Worm (Caenorhabditis elegans) whole organism, L1 larva: ENCODE data around the gene frpr-14.
A peak's percentile ranks its signal among the peaks of the same experiment; 100 is the strongest.

ENCODE experiments used
- C34B4.2 ChIP-seq: sonication (generic microtip); optimal IDR thresholded peaks from 2 replicates; lab custom pipeline; 2017; ENCODE audit warnings: mild to moderate bottlenecking, missing genetic modification characterization, missing compliant biosample characterization
- Y116A8C.19 ChIP-seq: sonication (generic microtip); optimal IDR thresholded peaks from 2 replicates; lab custom pipeline; 2016; ENCODE audit warnings: missing compliant biosample characterization, missing genetic modification characterization, borderline replicate concordance
- alr-1 ChIP-seq: fragments of 200-800 bp; sonication (Bioruptor generic); optimal IDR thresholded peaks from 2 replicates; lab custom pipeline; 2018; ENCODE audit warnings: borderline replicate concordance, mild to moderate bottlenecking, missing genetic modification characterization, missing compliant biosample characterization
- aly-2 ChIP-seq: fragments of 150-350 bp; optimal IDR thresholded peaks from 2 replicates; lab custom pipeline; 2014; ENCODE audit warnings: missing biosample characterization, missing genetic modification characterization
- ama-1 ChIP-seq: fragments of 150-350 bp; optimal IDR thresholded peaks from 2 replicates; lab custom pipeline; 2014
- ceh-88 ChIP-seq: fragments of 200-800 bp; sonication (Bioruptor generic); IDR thresholded peaks from 2 replicates; pipeline ENCODE4 v1.3.6; 2022; ENCODE audit warnings: missing genetic modification characterization, missing compliant biosample characterization
- ceh-90 ChIP-seq: sonication (generic microtip); optimal IDR thresholded peaks from 2 replicates; lab custom pipeline; 2016; ENCODE audit warnings: missing genetic modification characterization, missing compliant biosample characterization
- ces-1 ChIP-seq: fragments of 150-350 bp; optimal IDR thresholded peaks from 2 replicates; lab custom pipeline; 2014; ENCODE audit warnings: missing biosample characterization, missing genetic modification reagents, missing genetic modification characterization
- dpl-1 ChIP-seq, 3 experiments: fragments of 150-350 bp in 2 of 3; sonication (generic microtip) in 1 of 3; optimal IDR thresholded peaks; 2 replicates each; lab custom pipeline; 2014 to 2017; ENCODE audit warnings: missing biosample characterization in 3 of 3, missing genetic modification characterization in 3 of 3, missing genetic modification reagents in 3 of 3
- efl-1 ChIP-seq, 4 experiments: fragments of 150-350 bp; optimal IDR thresholded peaks in 3 of 4; peaks in 1 of 4; 1 replicate in 1 of 4; 2 replicates in 3 of 4; lab custom pipeline; 2014; ENCODE audit warnings: missing biosample characterization in 2 of 4, missing genetic modification characterization in 2 of 4, missing genetic modification reagents in 2 of 4
- egl-27 ChIP-seq, 2 experiments: fragments of 150-350 bp in 1 of 2; sonication (generic microtip); optimal IDR thresholded peaks; 3 replicates each; lab custom pipeline; 2017 to 2018; ENCODE audit warnings: missing biosample characterization in 2 of 2, missing genetic modification characterization in 2 of 2, missing genetic modification reagents in 2 of 2
- elt-2 ChIP-seq: sonication (generic microtip); optimal IDR thresholded peaks from 2 replicates; lab custom pipeline; 2016; ENCODE audit warnings: missing genetic modification characterization, mild to moderate bottlenecking, inconsistent platforms, missing compliant biosample characterization, missing genetic modification reagents
- elt-3 ChIP-seq, 6 experiments: fragments of 150-350 bp in 1 of 6; sonication (generic microtip); optimal IDR thresholded peaks; 2 replicates each; lab custom pipeline; 2017 to 2018; ENCODE audit warnings: missing biosample characterization in 6 of 6, missing genetic modification characterization in 6 of 6, inconsistent platforms in 1 of 6
- ets-5 ChIP-seq: fragments of 200-800 bp; sonication (Bioruptor generic); IDR thresholded peaks from 2 replicates; pipeline ENCODE4 v1.3.6; 2022; ENCODE audit warnings: missing genetic modification characterization, missing compliant biosample characterization
- fkh-10 ChIP-seq: sonication (generic microtip); optimal IDR thresholded peaks from 2 replicates; lab custom pipeline; 2017; ENCODE audit warnings: missing biosample characterization, missing genetic modification reagents, missing genetic modification characterization
- fkh-4 ChIP-seq: sonication (generic microtip); optimal IDR thresholded peaks from 2 replicates; lab custom pipeline; 2016; ENCODE audit warnings: missing compliant biosample characterization, missing genetic modification characterization, borderline replicate concordance
- fkh-8 ChIP-seq: sonication (generic microtip); optimal IDR thresholded peaks from 2 replicates; lab custom pipeline; 2016; ENCODE audit warnings: mild to moderate bottlenecking, missing genetic modification characterization, missing compliant biosample characterization
- grh-1 ChIP-seq: fragments of 200-800 bp; sonication (Bioruptor generic); IDR thresholded peaks from 2 replicates; pipeline ENCODE4 v1.3.6; 2022; ENCODE audit warnings: missing genetic modification reagents, missing genetic modification characterization, missing compliant biosample characterization
- hlh-4 ChIP-seq: sonication (generic microtip); optimal IDR thresholded peaks from 2 replicates; lab custom pipeline; 2016; ENCODE audit warnings: mild to moderate bottlenecking, missing genetic modification characterization, missing compliant biosample characterization
- isw-1 ChIP-seq: fragments of 200-800 bp; sonication (Bioruptor generic); IDR thresholded peaks from 2 replicates; pipeline ENCODE4 v1.3.6; 2022; ENCODE audit warnings: missing genetic modification characterization, missing compliant biosample characterization
- jun-1 ChIP-seq: fragments of 150-350 bp; optimal IDR thresholded peaks from 2 replicates; lab custom pipeline; 2014; ENCODE audit warnings: missing biosample characterization, missing genetic modification reagents, missing genetic modification characterization
- lin-14 ChIP-seq: fragments of 200-800 bp; sonication (Bioruptor generic); optimal IDR thresholded peaks from 2 replicates; lab custom pipeline; 2018; ENCODE audit warnings: mild to moderate bottlenecking, missing genetic modification characterization, moderate library complexity, missing compliant biosample characterization
- lin-35 ChIP-seq, 2 experiments: fragments of 150-350 bp; optimal IDR thresholded peaks; 2 replicates each; lab custom pipeline; 2014; ENCODE audit warnings: missing biosample characterization in 2 of 2, missing genetic modification characterization in 2 of 2, missing genetic modification reagents in 2 of 2
- lin-39 ChIP-seq: fragments of 150-350 bp; optimal IDR thresholded peaks from 2 replicates; lab custom pipeline; 2014; ENCODE audit warnings: missing biosample characterization, missing genetic modification reagents, missing genetic modification characterization
- lsy-2 ChIP-seq, 2 experiments: fragments of 150-350 bp; optimal IDR thresholded peaks; 2 replicates each; lab custom pipeline; 2014; ENCODE audit warnings: missing biosample characterization in 2 of 2, missing genetic modification characterization in 2 of 2
- mdl-1 ChIP-seq, 2 experiments: fragments of 150-350 bp; optimal IDR thresholded peaks; 2 replicates each; lab custom pipeline; 2014 to 2017; ENCODE audit warnings: missing biosample characterization in 2 of 2, missing genetic modification characterization in 2 of 2, inconsistent platforms in 1 of 2
- mef-2 ChIP-seq: fragments of 150-350 bp; optimal IDR thresholded peaks from 2 replicates; lab custom pipeline; 2014; ENCODE audit warnings: missing biosample characterization, missing genetic modification characterization
- mep-1 ChIP-seq: fragments of 150-350 bp; optimal IDR thresholded peaks from 2 replicates; lab custom pipeline; 2014; ENCODE audit warnings: missing biosample characterization, missing genetic modification characterization
- nhr-11 ChIP-seq: fragments of 150-350 bp; optimal IDR thresholded peaks from 2 replicates; lab custom pipeline; 2014; ENCODE audit warnings: missing biosample characterization, missing genetic modification characterization
- nhr-12 ChIP-seq: sonication (generic microtip); optimal IDR thresholded peaks from 2 replicates; lab custom pipeline; 2017; ENCODE audit warnings: missing biosample characterization, missing genetic modification characterization
- nhr-19 ChIP-seq: fragments of 200-800 bp; sonication (Bioruptor generic); conservative IDR thresholded peaks from 2 replicates; pipeline ENCODE4 v1.3.6; 2022; ENCODE audit warnings: missing genetic modification characterization, missing compliant biosample characterization
- nhr-20 ChIP-seq: sonication (generic microtip); optimal IDR thresholded peaks from 2 replicates; lab custom pipeline; 2016; ENCODE audit warnings: mild to moderate bottlenecking, missing genetic modification characterization, missing compliant biosample characterization
- nhr-47 ChIP-seq: sonication (generic microtip); optimal IDR thresholded peaks from 2 replicates; lab custom pipeline; 2016; ENCODE audit warnings: mild to moderate bottlenecking, missing genetic modification characterization, moderate library complexity, missing compliant biosample characterization
- nhr-84 ChIP-seq: sonication (generic microtip); optimal IDR thresholded peaks from 2 replicates; lab custom pipeline; 2017; ENCODE audit warnings: missing biosample characterization, missing genetic modification characterization
- nhr-85 ChIP-seq: sonication (generic microtip); peaks from one replicate; lab custom pipeline; 2016; ENCODE audit warnings: missing genetic modification characterization, inconsistent platforms, missing compliant biosample characterization
- nhr-90 ChIP-seq: sonication (generic microtip); optimal IDR thresholded peaks from 2 replicates; lab custom pipeline; 2016; ENCODE audit warnings: mild to moderate bottlenecking, missing genetic modification characterization, missing compliant biosample characterization; ENCODE audit not compliant: poor library complexity
- skn-1 ChIP-seq: fragments of 150-350 bp; optimal IDR thresholded peaks from 2 replicates; lab custom pipeline; 2014; ENCODE audit warnings: missing biosample characterization, missing genetic modification characterization
- snpc-4 ChIP-seq: fragments of 150-350 bp; optimal IDR thresholded peaks from 2 replicates; lab custom pipeline; 2014; ENCODE audit warnings: missing biosample characterization, missing genetic modification characterization
- sox-4 ChIP-seq: sonication (generic microtip); optimal IDR thresholded peaks from 2 replicates; lab custom pipeline; 2016; ENCODE audit warnings: missing genetic modification characterization, missing compliant biosample characterization
- swsn-7 ChIP-seq: sonication (generic microtip); optimal IDR thresholded peaks from 2 replicates; lab custom pipeline; 2016; ENCODE audit warnings: missing genetic modification characterization, missing compliant biosample characterization
- tbx-2 ChIP-seq: sonication (generic microtip); optimal IDR thresholded peaks from 2 replicates; lab custom pipeline; 2016; ENCODE audit warnings: missing genetic modification characterization, missing compliant biosample characterization
- tlp-1 ChIP-seq: fragments of 150-350 bp; optimal IDR thresholded peaks from 2 replicates; lab custom pipeline; 2014; ENCODE audit warnings: missing biosample characterization, missing genetic modification characterization
- unc-30 ChIP-seq: sonication (generic microtip); optimal IDR thresholded peaks from 2 replicates; lab custom pipeline; 2017; ENCODE audit warnings: missing biosample characterization, missing genetic modification characterization
- unc-62 ChIP-seq: fragments of 150-350 bp; optimal IDR thresholded peaks from 2 replicates; lab custom pipeline; 2014; ENCODE audit warnings: missing biosample characterization, missing genetic modification reagents, missing genetic modification characterization
- unc-86 ChIP-seq: sonication (generic microtip); optimal IDR thresholded peaks from 2 replicates; lab custom pipeline; 2016; ENCODE audit warnings: missing genetic modification characterization, missing compliant biosample characterization
- unc-98 ChIP-seq: fragments of 200-800 bp; sonication (Bioruptor generic); IDR thresholded peaks from 2 replicates; pipeline ENCODE4 v1.3.6; 2022; ENCODE audit warnings: missing genetic modification characterization, missing compliant biosample characterization
- vab-15 ChIP-seq: sonication (generic microtip); optimal IDR thresholded peaks from 2 replicates; lab custom pipeline; 2017; ENCODE audit warnings: missing genotype, mild to moderate bottlenecking, missing genetic modification characterization, missing compliant biosample characterization
- xbp-1 ChIP-seq: sonication (generic microtip); optimal IDR thresholded peaks from 2 replicates; lab custom pipeline; 2016; ENCODE audit warnings: missing genetic modification characterization, missing compliant biosample characterization
- ztf-11 ChIP-seq, 2 experiments: sonication (generic microtip); optimal IDR thresholded peaks; 2 replicates each; lab custom pipeline; 2016 to 2017; ENCODE audit warnings: missing genetic modification characterization in 2 of 2, missing biosample characterization in 1 of 2, missing compliant biosample characterization in 1 of 2
- ztf-4 ChIP-seq: fragments of 150-350 bp; optimal IDR thresholded peaks from 2 replicates; lab custom pipeline; 2014; ENCODE audit warnings: missing biosample characterization, missing genetic modification characterization

frpr-14 gene

ce11 chrII:650321-651005, at the start of gene frpr-14, which contains the start of gene K07E8.7:
TSS of gene frpr-14 (plus strand) at chrII:650955.
TSS of gene K07E8.7 (minus strand) at chrII:650367.
- TF ChIP-seq unc-86 (tag; lab: Kevin White, UChicago), result peak; percentile 6
- peak; percentile 29 for TF ChIP-seq swsn-7 (tag; lab: Kevin White, UChicago)
- TF ChIP-seq nhr-12 (tag; lab: Kevin White, UChicago), result no peak
- TF ChIP-seq nhr-11, result no peak
- peak; percentile 26 for TF ChIP-seq mep-1 (tag; lab: Kevin White, UChicago)
- TF ChIP-seq lin-35 (GFP tag; optimal IDR thresholded peaks at IDR 0.05; lab: Kevin White, UChicago), result peak; percentile 52 to 64
- TF ChIP-seq tlp-1, result no peak
- TF ChIP-seq unc-30, result no peak
- TF ChIP-seq unc-62 (GFP tag; lab: Kevin White, UChicago), result no peak
- peak; percentile 96 for TF ChIP-seq isw-1 (GFP tag; lab: Robert Waterston, UW)
- TF ChIP-seq lin-14, result peak; percentile 38
- peak; percentile 16 for TF ChIP-seq nhr-20 (tag; lab: Kevin White, UChicago)
- peak in 1 of 6 experiments; percentile 5 for TF ChIP-seq elt-3 (tag; optimal IDR thresholded peaks at IDR 0.05; lab: Kevin White, UChicago)
- no peak for TF ChIP-seq ces-1 (GFP tag; lab: Kevin White, UChicago)
- TF ChIP-seq snpc-4 (tag; lab: Kevin White, UChicago), result no peak
- TF ChIP-seq lsy-2 (tag; optimal IDR thresholded peaks at IDR 0.05; lab: Kevin White, UChicago), result peak; percentile 35 to 64
- peak; percentile 30 to 35 for TF ChIP-seq efl-1 (optimal IDR thresholded peaks at IDR 0.05; lab: Kevin White, UChicago)
- peak; percentile 50 to 90 for TF ChIP-seq efl-1 (GFP tag; optimal IDR thresholded peaks at IDR 0.05 in 1 of 2; lab: Kevin White, UChicago)
- TF ChIP-seq egl-27 (tag; optimal IDR thresholded peaks at IDR 0.05; lab: Kevin White, UChicago), result no peak
- TF ChIP-seq ceh-88 (GFP tag; lab: Robert Waterston, UW), result no peak
- TF ChIP-seq tbx-2 (tag; lab: Kevin White, UChicago), result peak; percentile 4
- TF ChIP-seq dpl-1 (GFP tag; optimal IDR thresholded peaks at IDR 0.05; lab: Kevin White, UChicago), result peak in 2 of 3 experiments; percentile 37 to 47
- TF ChIP-seq nhr-90 (tag; lab: Kevin White, UChicago), result no peak
- TF ChIP-seq skn-1, result peak; percentile 5
- peak; percentile 71 for TF ChIP-seq nhr-85 (tag; lab: Kevin White, UChicago)
- peak; percentile 28 for TF ChIP-seq xbp-1 (tag; lab: Kevin White, UChicago)
- no peak for TF ChIP-seq ets-5 (GFP tag; lab: Robert Waterston, UW)
- TF ChIP-seq fkh-8, result no peak
- TF ChIP-seq grh-1 (GFP tag; lab: Robert Waterston, UW), result peak; percentile 28; the same call in 1 of the 2 replicates
- peak; percentile 56 for TF ChIP-seq nhr-47
- no peak for TF ChIP-seq lin-39 (tag; lab: Kevin White, UChicago)
- TF ChIP-seq fkh-10, result peak; percentile 47

ce11 chrII:601305-601704, 49.5 kb upstream of the frpr-14 start:
- TF ChIP-seq nhr-11 (peak; percentile 6), alr-1 (tag; lab: Kevin White, UChicago) (no peak), vab-15 (tag; lab: Kevin White, UChicago) (no peak), ztf-11 (tag; optimal IDR thresholded peaks at IDR 0.05; lab: Kevin White, UChicago) (no peak), sox-4 (tag; lab: Kevin White, UChicago) (no peak), ceh-90 (no peak), nhr-19 (GFP tag; lab: Robert Waterston, UW) (peak; percentile 12; the same call in 1 of the 2 replicates), aly-2 (no peak), mdl-1 (tag; optimal IDR thresholded peaks at IDR 0.05; lab: Kevin White, UChicago) (peak in 1 of 2 experiments; percentile 44), elt-2 (tag; lab: Kevin White, UChicago) (no peak), fkh-4 (tag; lab: Kevin White, UChicago) (no peak), lsy-2 (tag; optimal IDR thresholded peaks at IDR 0.05; lab: Kevin White, UChicago) (peak; percentile 50 to 54), fkh-10 (no peak), nhr-20 (tag; lab: Kevin White, UChicago) (peak; percentile 29), nhr-85 (tag; lab: Kevin White, UChicago) (no peak), Y116A8C.19 (tag; lab: Kevin White, UChicago) (no peak), nhr-12 (tag; lab: Kevin White, UChicago) (no peak), jun-1 (no peak), ztf-4 (tag; lab: Kevin White, UChicago) (no peak), grh-1 (GFP tag; lab: Robert Waterston, UW) (no peak), unc-62 (GFP tag; lab: Kevin White, UChicago) (no peak), nhr-84 (tag; lab: Kevin White, UChicago) (no peak), unc-98 (GFP tag; lab: Robert Waterston, UW) (no peak), C34B4.2 (tag; lab: Kevin White, UChicago) (no peak), elt-3 (tag; optimal IDR thresholded peaks at IDR 0.05; lab: Kevin White, UChicago) (no peak), hlh-4 (tag; lab: Kevin White, UChicago) (no peak), lin-14 (peak; percentile 71), ama-1 (no peak), mef-2 (tag; lab: Kevin White, UChicago) (no peak)
